Worm (Caenorhabditis elegans) whole organism, L2 larva: ENCODE data around the gene C01G5.7.

Source experiments
- ama-1 ChIP-seq: fragments of 150-350 bp; optimal IDR thresholded peaks from 2 replicates; lab custom pipeline; 2018; ENCODE audit warnings: inconsistent platforms
- nhr-11 ChIP-seq: fragments of 150-350 bp; optimal IDR thresholded peaks from 2 replicates; lab custom pipeline; 2014; ENCODE audit warnings: missing biosample characterization, missing genetic modification characterization
- nhr-23 ChIP-seq: fragments of 150-350 bp; optimal IDR thresholded peaks from 2 replicates; lab custom pipeline; 2014; ENCODE audit warnings: missing biosample characterization, missing genetic modification reagents, missing genetic modification characterization
- nhr-6 ChIP-seq: fragments of 150-350 bp; optimal IDR thresholded peaks from 2 replicates; lab custom pipeline; 2014; ENCODE audit warnings: missing biosample characterization, missing genetic modification characterization
- sma-9 ChIP-seq, 2 experiments: fragments of 150-350 bp in 1 of 2; sonication (generic microtip) in 1 of 2; optimal IDR thresholded peaks; 2 replicates each; lab custom pipeline; 2014 to 2016; ENCODE audit warnings: missing genetic modification characterization in 2 of 2, mild to moderate bottlenecking in 1 of 2, missing biosample characterization in 1 of 2, missing compliant biosample characterization in 1 of 2, missing genetic modification reagents in 1 of 2, moderate library complexity in 1 of 2

DNA sequence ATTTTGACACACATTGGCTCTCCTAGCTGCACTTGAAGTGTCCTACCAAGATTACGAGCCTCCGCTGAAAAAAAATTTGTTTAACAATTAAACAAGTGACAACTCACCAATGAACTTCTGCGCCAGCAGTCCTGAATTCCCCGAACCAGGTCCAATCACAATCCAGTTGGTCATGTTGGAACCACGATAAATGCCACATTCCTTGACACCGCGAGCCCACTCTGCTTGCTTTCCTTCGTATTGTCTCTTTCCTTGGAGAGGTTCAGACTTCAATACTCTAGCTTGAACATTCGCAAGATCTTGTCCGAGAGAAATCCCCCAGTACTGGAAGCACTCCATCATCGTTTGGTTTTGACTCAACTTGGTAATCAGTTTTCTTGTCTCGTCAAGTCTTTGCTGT, 10.2 kb downstream of the C01G5.7 start:
- no peak for TF ChIP-seq nhr-11 (tag; lab: Kevin White, UChicago)
- TF ChIP-seq nhr-6 (tag; lab: Kevin White, UChicago), result no peak
- no peak for TF ChIP-seq nhr-23 (tag; lab: Kevin White, UChicago)
- TF ChIP-seq sma-9 (GFP tag; optimal IDR thresholded peaks at IDR 0.05; lab: Kevin White, UChicago), result no peak
- TF ChIP-seq sma-9 (tag; optimal IDR thresholded peaks at IDR 0.05; lab: Kevin White, UChicago), result no peak
- TF ChIP-seq ama-1 (lab: Kevin White, UChicago), result no peak
